Worm (Caenorhabditis elegans) whole organism, young adult: ENCODE results near the gene T02E9.6.

Experiments used
- B0261.1 ChIP-seq: sonication (generic microtip); optimal IDR thresholded peaks from 2 replicates; lab custom pipeline; 2016; ENCODE audit warnings: mild to moderate bottlenecking, missing genetic modification characterization, moderate library complexity, missing compliant biosample characterization
- D2030.7 ChIP-seq: fragments of 200-800 bp; sonication (Bioruptor generic); IDR thresholded peaks from 2 replicates; pipeline ENCODE4 v1.3.6; 2022; ENCODE audit warnings: missing genetic modification reagents, missing genetic modification characterization, missing compliant biosample characterization
- F23B12.7 ChIP-seq: sonication (generic microtip); optimal IDR thresholded peaks from 2 replicates; lab custom pipeline; 2017; ENCODE audit warnings: missing genetic modification characterization, mild to moderate bottlenecking, missing compliant biosample characterization, antibody characterized with exemption, moderate library complexity; ENCODE audit not compliant: insufficient read depth
- K11D2.4 ChIP-seq: fragments of 200-800 bp; sonication (Bioruptor generic); IDR thresholded peaks from 2 replicates; pipeline ENCODE4 v1.3.6; 2022; ENCODE audit warnings: missing genetic modification reagents, missing genetic modification characterization, missing compliant biosample characterization
- Y56A3A.18 ChIP-seq: fragments of 200-800 bp; sonication (Bioruptor generic); IDR thresholded peaks from 2 replicates; pipeline ENCODE4 v1.3.6; 2022; ENCODE audit warnings: missing genetic modification reagents, missing genetic modification characterization, missing compliant biosample characterization
- Y79H2A.3 ChIP-seq: fragments of 200-800 bp; sonication (Bioruptor generic); conservative IDR thresholded peaks from 2 replicates; pipeline ENCODE4 v1.3.6; 2022; ENCODE audit warnings: missing genetic modification reagents, missing genetic modification characterization, missing compliant biosample characterization
- akir-1 ChIP-seq: fragments of 200-800 bp; sonication (Bioruptor generic); optimal IDR thresholded peaks from 2 replicates; lab custom pipeline; 2018; ENCODE audit warnings: mild to moderate bottlenecking, missing genetic modification characterization, moderate library complexity, missing compliant biosample characterization
- attf-6 ChIP-seq: fragments of 200-800 bp; sonication (Bioruptor generic); IDR thresholded peaks from 2 replicates; pipeline ENCODE4 v1.3.6; 2022; ENCODE audit warnings: missing genetic modification reagents, missing genetic modification characterization, missing compliant biosample characterization
- bed-2 ChIP-seq: fragments of 200-800 bp; sonication (Bioruptor generic); IDR thresholded peaks from 2 replicates; pipeline ENCODE4 v1.3.6; 2022; ENCODE audit warnings: missing genetic modification reagents, missing genetic modification characterization, missing compliant biosample characterization
- cebp-1 ChIP-seq, 2 experiments: fragments of 200-800 bp in 1 of 2; sonication (Bioruptor generic) in 1 of 2; sonication (generic microtip) in 1 of 2; IDR thresholded peaks in 1 of 2; optimal IDR thresholded peaks in 1 of 2; 2 replicates each; pipeline versions ENCODE4 v1.3.6 to Lab custom; 2017 to 2022; ENCODE audit warnings: missing compliant biosample characterization in 2 of 2, missing genetic modification characterization in 2 of 2, mild to moderate bottlenecking in 1 of 2, missing genetic modification reagents in 1 of 2, moderate library complexity in 1 of 2
- ceh-100 ChIP-seq: fragments of 200-800 bp; sonication (Bioruptor generic); IDR thresholded peaks from 2 replicates; pipeline ENCODE4 v1.3.6; 2022; ENCODE audit warnings: missing genetic modification reagents, missing genetic modification characterization, missing compliant biosample characterization
- ceh-79 ChIP-seq: sonication (generic microtip); optimal IDR thresholded peaks from 2 replicates; lab custom pipeline; 2017; ENCODE audit warnings: mild to moderate bottlenecking, missing genetic modification characterization, missing compliant biosample characterization
- dox-1 ChIP-seq: fragments of 200-800 bp; sonication (Bioruptor generic); IDR thresholded peaks from 2 replicates; pipeline ENCODE4 v1.3.6; 2022; ENCODE audit warnings: missing genetic modification reagents, missing genetic modification characterization, missing compliant biosample characterization
- egrh-3 ChIP-seq: fragments of 200-800 bp; sonication (Bioruptor generic); IDR thresholded peaks from 2 replicates; pipeline ENCODE4 v1.3.6; 2022; ENCODE audit warnings: missing genetic modification reagents, missing genetic modification characterization, missing compliant biosample characterization
- ekl-4 ChIP-seq: fragments of 200-800 bp; sonication (Bioruptor generic); IDR thresholded peaks from 2 replicates; pipeline ENCODE4 v1.3.6; 2022; ENCODE audit warnings: missing genetic modification reagents, missing genetic modification characterization, missing compliant biosample characterization
- fkh-3 ChIP-seq: sonication (generic microtip); optimal IDR thresholded peaks from 2 replicates; lab custom pipeline; 2016; ENCODE audit warnings: mild to moderate bottlenecking, missing genetic modification characterization, missing compliant biosample characterization
- hmg-1.2 ChIP-seq: fragments of 200-800 bp; sonication (Bioruptor generic); IDR thresholded peaks from 2 replicates; pipeline ENCODE4 v1.3.6; 2022; ENCODE audit warnings: missing genetic modification reagents, missing genetic modification characterization, missing compliant biosample characterization
- hrde-1 ChIP-seq: sonication (generic microtip); optimal IDR thresholded peaks from 2 replicates; lab custom pipeline; 2016; ENCODE audit warnings: missing genetic modification characterization, mild to moderate bottlenecking, missing compliant biosample characterization, moderate library complexity, missing genotype, missing genetic modification reagents, borderline replicate concordance
- lin-26 ChIP-seq: fragments of 200-800 bp; sonication (Bioruptor generic); IDR thresholded peaks from 2 replicates; pipeline ENCODE4 v1.3.6; 2022; ENCODE audit warnings: missing genetic modification reagents, missing genetic modification characterization, missing compliant biosample characterization
- lin-54 ChIP-seq: fragments of 200-800 bp; sonication (Bioruptor generic); optimal IDR thresholded peaks from 2 replicates; lab custom pipeline; 2018; ENCODE audit warnings: mild to moderate bottlenecking, missing genetic modification characterization, missing compliant biosample characterization
- lir-1 ChIP-seq: fragments of 200-800 bp; sonication (Bioruptor generic); conservative IDR thresholded peaks from 2 replicates; pipeline ENCODE4 v1.3.6; 2022; ENCODE audit warnings: missing genetic modification reagents, missing genetic modification characterization, missing compliant biosample characterization
- madf-6 ChIP-seq: fragments of 200-800 bp; sonication (Bioruptor generic); IDR thresholded peaks from 2 replicates; pipeline ENCODE4 v1.3.6; 2022; ENCODE audit warnings: missing genetic modification reagents, missing genetic modification characterization, missing compliant biosample characterization
- mcd-1 ChIP-seq: fragments of 200-800 bp; sonication (Bioruptor generic); IDR thresholded peaks from 2 replicates; pipeline ENCODE4 v1.3.6; 2022; ENCODE audit warnings: missing genetic modification reagents, missing genetic modification characterization, missing compliant biosample characterization
- mel-28 ChIP-seq: sonication (generic microtip); optimal IDR thresholded peaks from 2 replicates; lab custom pipeline; 2016; ENCODE audit warnings: borderline replicate concordance, mild to moderate bottlenecking, missing genetic modification characterization, missing compliant biosample characterization
- nhr-120 ChIP-seq: fragments of 200-800 bp; sonication (Bioruptor generic); IDR thresholded peaks from 2 replicates; pipeline ENCODE4 v1.3.6; 2022; ENCODE audit warnings: missing genetic modification characterization, missing compliant biosample characterization
- pbrm-1 ChIP-seq: fragments of 200-800 bp; sonication (Bioruptor generic); IDR thresholded peaks from 2 replicates; pipeline ENCODE4 v1.3.6; 2022; ENCODE audit warnings: missing genetic modification reagents, missing genetic modification characterization, missing compliant biosample characterization
- rcor-1 ChIP-seq: fragments of 200-800 bp; sonication (Bioruptor generic); IDR thresholded peaks from 2 replicates; pipeline ENCODE4 v1.3.6; 2022; ENCODE audit warnings: missing genetic modification reagents, missing genetic modification characterization, missing compliant biosample characterization
- sea-2 ChIP-seq: fragments of 200-800 bp; sonication (Bioruptor generic); IDR thresholded peaks from 2 replicates; pipeline ENCODE4 v1.3.6; 2022; ENCODE audit warnings: missing genetic modification characterization, missing compliant biosample characterization
- tbx-9 ChIP-seq: sonication (generic microtip); optimal IDR thresholded peaks from 2 replicates; lab custom pipeline; 2016; ENCODE audit warnings: borderline replicate concordance, missing genetic modification characterization, inconsistent platforms, missing compliant biosample characterization
- tlf-1 ChIP-seq: fragments of 200-800 bp; sonication (Bioruptor generic); optimal IDR thresholded peaks from 2 replicates; lab custom pipeline; 2018; ENCODE audit warnings: mild to moderate bottlenecking, missing genetic modification characterization, missing compliant biosample characterization
- unc-62 ChIP-seq: fragments of 150-350 bp; optimal IDR thresholded peaks from 2 replicates; lab custom pipeline; 2014; ENCODE audit warnings: missing biosample characterization, missing genetic modification reagents, missing genetic modification characterization
- ztf-22 ChIP-seq: fragments of 200-800 bp; sonication (Bioruptor generic); optimal IDR thresholded peaks from 2 replicates; lab custom pipeline; 2018; ENCODE audit warnings: mild to moderate bottlenecking, missing genetic modification characterization, moderate library complexity, missing compliant biosample characterization
- ztf-25 ChIP-seq: fragments of 200-800 bp; sonication (Bioruptor generic); IDR thresholded peaks from 2 replicates; pipeline ENCODE4 v1.3.6; 2022; ENCODE audit warnings: missing genetic modification reagents, missing genetic modification characterization, missing compliant biosample characterization
- ztf-26 ChIP-seq: sonication (generic microtip); optimal IDR thresholded peaks from 2 replicates; lab custom pipeline; 2017; ENCODE audit warnings: missing genetic modification characterization, missing compliant biosample characterization

T02E9.6 gene

ce11 chrV:11336877-11337276 is 2.8 kb upstream of the T02E9.6 start:
- TF ChIP-seq ztf-26 (tag; lab: Kevin White, UChicago), result no peak
- TF ChIP-seq attf-6, result no peak

DNA sequence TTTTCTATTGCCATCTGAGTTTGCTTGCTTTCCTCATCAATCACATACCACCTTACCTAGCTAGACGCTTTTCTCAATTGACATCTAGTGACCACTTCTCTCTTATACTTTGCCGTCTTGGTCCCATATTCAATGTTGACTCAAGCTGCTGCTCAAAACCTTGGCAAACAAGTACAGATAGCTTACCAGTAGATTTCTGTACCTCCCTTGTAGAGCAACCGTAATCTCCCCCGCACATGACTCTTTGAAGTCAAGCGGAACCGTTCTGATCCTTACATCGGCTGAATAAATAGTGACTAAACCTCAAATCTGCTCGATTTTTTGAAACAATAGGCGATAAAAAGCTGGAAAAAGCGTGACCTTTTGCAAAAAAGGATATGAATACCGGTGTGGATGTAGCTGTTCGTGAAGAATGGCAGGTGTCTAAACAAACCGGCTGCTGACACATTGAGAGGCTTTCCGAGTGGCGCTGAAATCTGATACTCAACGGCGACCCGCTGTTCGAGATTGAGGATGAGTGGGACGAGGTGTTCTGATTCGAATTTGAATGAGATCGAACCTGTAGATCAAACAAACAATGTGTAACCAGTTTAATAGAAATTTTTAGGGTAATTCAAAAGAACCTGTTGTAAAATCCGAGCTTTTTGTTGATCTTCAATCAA is 1.8 kb upstream of the T02E9.6 start:
- no peak for TF ChIP-seq tlf-1 (GFP tag; lab: Kevin White, UChicago)
- no peak for TF ChIP-seq ceh-79 (tag; lab: Kevin White, UChicago)
- TF ChIP-seq lin-54, result no peak
- no peak for TF ChIP-seq D2030.7 (GFP tag; lab: Robert Waterston, UW)
- no peak for TF ChIP-seq cebp-1 (GFP tag; IDR thresholded peaks at IDR 0.05; lab: Robert Waterston, UW)
- TF ChIP-seq cebp-1 (tag; optimal IDR thresholded peaks at IDR 0.05; lab: Kevin White, UChicago), result no peak
- TF ChIP-seq Y79H2A.3 (GFP tag; lab: Robert Waterston, UW), result no peak
- TF ChIP-seq tbx-9 (tag; lab: Kevin White, UChicago), result no peak
- no peak for TF ChIP-seq sea-2 (GFP tag; lab: Robert Waterston, UW)
- TF ChIP-seq akir-1, result no peak
- no peak for TF ChIP-seq ztf-22
- TF ChIP-seq B0261.1 (tag; lab: Kevin White, UChicago), result no peak
- TF ChIP-seq unc-62, result no peak
- no peak for TF ChIP-seq ceh-100 (GFP tag; lab: Robert Waterston, UW)
- no peak for TF ChIP-seq lir-1 (GFP tag; lab: Robert Waterston, UW)
- TF ChIP-seq F23B12.7 (tag; lab: Kevin White, UChicago), result no peak

- TF ChIP-seq lin-26 (GFP tag; lab: Robert Waterston, UW), result peak; percentile 83
- 0 out of 2 replicates have a peak, but pooled peaks have one; percentile 56 for TF ChIP-seq Y56A3A.18
- peak; percentile 51 for TF ChIP-seq D2030.7 (GFP tag; lab: Robert Waterston, UW)
- TF ChIP-seq pbrm-1 (GFP tag; lab: Robert Waterston, UW), result 0 out of 2 replicates have a peak, but pooled peaks have one; percentile 37
- peak; percentile 81 for TF ChIP-seq ztf-25 (GFP tag; lab: Robert Waterston, UW)
- TF ChIP-seq nhr-120 (GFP tag; lab: Robert Waterston, UW), result peak; percentile 35; the same call in 1 of the 2 replicates
- TF ChIP-seq egrh-3 (GFP tag; lab: Robert Waterston, UW), result peak; percentile 31; the same call in 1 of the 2 replicates
- peak; percentile 40; the same call in 1 of the 2 replicates for TF ChIP-seq rcor-1 (GFP tag; lab: Robert Waterston, UW)
- peak; percentile 46; the same call in 1 of the 2 replicates for TF ChIP-seq mcd-1
- peak; percentile 52; the same call in 1 of the 2 replicates for TF ChIP-seq madf-6 (GFP tag; lab: Robert Waterston, UW)
- TF ChIP-seq hmg-1.2, result peak; percentile 60
- peak; percentile 61 for TF ChIP-seq dox-1 (GFP tag; lab: Robert Waterston, UW)
Measured at ce11 chrV:11331811-11332210, 2.3 kb downstream of the T02E9.6 start.

DNA sequence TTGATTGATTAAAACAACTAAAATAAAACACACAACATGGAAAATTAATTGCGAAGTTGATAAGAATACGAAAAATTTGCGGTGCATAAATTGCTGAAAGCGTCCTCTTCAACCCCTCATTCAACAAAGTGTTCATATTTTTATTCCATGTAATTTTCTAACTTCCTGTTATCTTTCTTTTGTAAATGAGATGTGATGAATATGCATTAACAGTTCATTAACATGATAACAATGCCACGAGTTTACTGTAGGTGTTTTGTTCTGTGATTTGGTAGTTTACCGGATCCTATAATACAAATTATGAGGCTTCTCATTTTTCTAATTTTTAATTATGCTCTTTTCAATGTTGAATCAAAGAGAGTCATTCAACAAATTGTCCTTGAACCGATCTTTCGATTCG is 5.0 kb downstream of the T02E9.6 start, which contains the start of gene F47G9.6:
TSS of gene F47G9.6 (plus strand) at position 301 of the 400 bp plus-strand sequence.
- TF ChIP-seq ekl-4 (GFP tag; lab: Robert Waterston, UW) (no peak), mel-28 (tag; lab: Kevin White, UChicago) (no peak), hrde-1 (tag; lab: Kevin White, UChicago) (no peak), fkh-3 (tag; lab: Kevin White, UChicago) (no peak), K11D2.4 (no peak), bed-2 (no peak)
